Worm (Caenorhabditis elegans) whole organism, L2 larva: ENCODE data around the gene clp-10.

Experiments used
- C34F6.9 ChIP-seq: fragments of 150-350 bp; optimal IDR thresholded peaks from 2 replicates; lab custom pipeline; 2014; ENCODE audit warnings: missing biosample characterization, missing genetic modification characterization
- ZK546.5 ChIP-seq: sonication (generic microtip); optimal IDR thresholded peaks from 2 replicates; lab custom pipeline; 2017; ENCODE audit warnings: missing biosample characterization, missing genetic modification characterization
- alr-1 ChIP-seq: fragments of 150-350 bp; optimal IDR thresholded peaks from 2 replicates; lab custom pipeline; 2014; ENCODE audit warnings: missing biosample characterization, missing genetic modification characterization
- ama-1 ChIP-seq: fragments of 150-350 bp; optimal IDR thresholded peaks from 2 replicates; lab custom pipeline; 2018; ENCODE audit warnings: inconsistent platforms
- blmp-1 ChIP-seq: sonication (generic microtip); optimal IDR thresholded peaks from 2 replicates; lab custom pipeline; 2017; ENCODE audit warnings: missing genetic modification characterization, mild to moderate bottlenecking, missing compliant biosample characterization, antibody characterized with exemption, moderate library complexity; ENCODE audit not compliant: insufficient read depth
- ceh-16 ChIP-seq: fragments of 150-350 bp; optimal IDR thresholded peaks from 2 replicates; lab custom pipeline; 2014; ENCODE audit warnings: missing biosample characterization, missing genetic modification characterization
- crh-2 ChIP-seq: sonication (generic microtip); optimal IDR thresholded peaks from 2 replicates; lab custom pipeline; 2017; ENCODE audit warnings: missing biosample characterization, missing genetic modification characterization
- egl-27 ChIP-seq: sonication (generic microtip); optimal IDR thresholded peaks from 3 replicates; lab custom pipeline; 2017; ENCODE audit warnings: missing biosample characterization, missing genetic modification reagents, missing genetic modification characterization
- elt-1 ChIP-seq: fragments of 150-350 bp; optimal IDR thresholded peaks from 2 replicates; lab custom pipeline; 2014; ENCODE audit warnings: missing biosample characterization, missing genetic modification characterization
- fos-1 ChIP-seq: fragments of 150-350 bp; optimal IDR thresholded peaks from 2 replicates; lab custom pipeline; 2014; ENCODE audit warnings: missing biosample characterization, missing genetic modification characterization
- lin-11 ChIP-seq: fragments of 150-350 bp; sonication (generic microtip); optimal IDR thresholded peaks from 2 replicates; lab custom pipeline; 2014; ENCODE audit warnings: missing biosample characterization, missing genetic modification characterization, inconsistent platforms, mixed read lengths
- lin-13 ChIP-seq: fragments of 150-350 bp; optimal IDR thresholded peaks from 2 replicates; lab custom pipeline; 2014; ENCODE audit warnings: missing biosample characterization, missing genetic modification reagents, missing genetic modification characterization
- lsy-2 ChIP-seq, 2 experiments: fragments of 150-350 bp in 1 of 2; sonication (generic microtip) in 1 of 2; optimal IDR thresholded peaks; 2 replicates each; lab custom pipeline; 2014 to 2017; ENCODE audit warnings: missing biosample characterization in 2 of 2, missing genetic modification characterization in 2 of 2
- mab-5 ChIP-seq: fragments of 150-350 bp; optimal IDR thresholded peaks from 2 replicates; lab custom pipeline; 2014; ENCODE audit warnings: missing biosample characterization, missing genetic modification characterization
- mbf-1 ChIP-seq: sonication (generic microtip); optimal IDR thresholded peaks from 2 replicates; lab custom pipeline; 2017; ENCODE audit warnings: missing biosample characterization, missing genetic modification characterization
- mdl-1 ChIP-seq, 2 experiments: fragments of 150-350 bp in 1 of 2; sonication (generic microtip) in 1 of 2; optimal IDR thresholded peaks; 2 replicates each; lab custom pipeline; 2017; ENCODE audit warnings: missing biosample characterization in 2 of 2, missing genetic modification characterization in 2 of 2
- nhr-129 ChIP-seq: fragments of 150-350 bp; optimal IDR thresholded peaks from 2 replicates; lab custom pipeline; 2014; ENCODE audit warnings: missing biosample characterization, missing genetic modification characterization
- nhr-21 ChIP-seq: fragments of 150-350 bp; optimal IDR thresholded peaks from 2 replicates; lab custom pipeline; 2014; ENCODE audit warnings: missing biosample characterization, missing genetic modification characterization
- nhr-237 ChIP-seq: fragments of 150-350 bp; optimal IDR thresholded peaks from 2 replicates; lab custom pipeline; 2014; ENCODE audit warnings: missing biosample characterization, missing genetic modification characterization
- nhr-25 ChIP-seq: fragments of 150-350 bp; sonication (generic microtip); optimal IDR thresholded peaks from 3 replicates; lab custom pipeline; 2014; ENCODE audit warnings: missing biosample characterization, missing genetic modification characterization
- nhr-6 ChIP-seq: fragments of 150-350 bp; optimal IDR thresholded peaks from 2 replicates; lab custom pipeline; 2014; ENCODE audit warnings: missing biosample characterization, missing genetic modification characterization
- peb-1 ChIP-seq: fragments of 150-350 bp; optimal IDR thresholded peaks from 2 replicates; lab custom pipeline; 2014; ENCODE audit warnings: missing biosample characterization, missing genetic modification characterization
- sem-4 ChIP-seq: fragments of 150-350 bp; optimal IDR thresholded peaks from 2 replicates; lab custom pipeline; 2014; ENCODE audit warnings: missing biosample characterization, missing genetic modification reagents, missing genetic modification characterization
- sma-3 ChIP-seq: sonication (generic microtip); optimal IDR thresholded peaks from 2 replicates; lab custom pipeline; 2016; ENCODE audit warnings: missing genetic modification reagents, missing genetic modification characterization, missing compliant biosample characterization
- sma-9 ChIP-seq, 2 experiments: fragments of 150-350 bp in 1 of 2; sonication (generic microtip) in 1 of 2; optimal IDR thresholded peaks; 2 replicates each; lab custom pipeline; 2014 to 2016; ENCODE audit warnings: missing genetic modification characterization in 2 of 2, mild to moderate bottlenecking in 1 of 2, missing biosample characterization in 1 of 2, missing compliant biosample characterization in 1 of 2, missing genetic modification reagents in 1 of 2, moderate library complexity in 1 of 2
- unc-39 ChIP-seq: fragments of 150-350 bp; optimal IDR thresholded peaks from 2 replicates; lab custom pipeline; 2014; ENCODE audit warnings: missing biosample characterization, missing genetic modification characterization
- unc-55 ChIP-seq: fragments of 150-350 bp; sonication (generic microtip); optimal IDR thresholded peaks from 3 replicates; lab custom pipeline; 2014; ENCODE audit warnings: missing biosample characterization, missing genetic modification reagents, missing genetic modification characterization
- unc-62 ChIP-seq: fragments of 150-350 bp; optimal IDR thresholded peaks from 2 replicates; lab custom pipeline; 2014; ENCODE audit warnings: missing biosample characterization, missing genetic modification reagents, missing genetic modification characterization
- zag-1 ChIP-seq: fragments of 150-350 bp; optimal IDR thresholded peaks from 2 replicates; lab custom pipeline; 2014; ENCODE audit warnings: missing biosample characterization, missing genetic modification characterization
- ztf-1 ChIP-seq: fragments of 200-800 bp; sonication (Bioruptor generic); conservative IDR thresholded peaks from 2 replicates; pipeline ENCODE4 v1.3.6; 2022; ENCODE audit warnings: missing genetic modification characterization, missing compliant biosample characterization
- ztf-4 ChIP-seq: fragments of 150-350 bp; optimal IDR thresholded peaks from 2 replicates; lab custom pipeline; 2014; ENCODE audit warnings: missing biosample characterization, missing genetic modification characterization

Gene clp-10

DNA sequence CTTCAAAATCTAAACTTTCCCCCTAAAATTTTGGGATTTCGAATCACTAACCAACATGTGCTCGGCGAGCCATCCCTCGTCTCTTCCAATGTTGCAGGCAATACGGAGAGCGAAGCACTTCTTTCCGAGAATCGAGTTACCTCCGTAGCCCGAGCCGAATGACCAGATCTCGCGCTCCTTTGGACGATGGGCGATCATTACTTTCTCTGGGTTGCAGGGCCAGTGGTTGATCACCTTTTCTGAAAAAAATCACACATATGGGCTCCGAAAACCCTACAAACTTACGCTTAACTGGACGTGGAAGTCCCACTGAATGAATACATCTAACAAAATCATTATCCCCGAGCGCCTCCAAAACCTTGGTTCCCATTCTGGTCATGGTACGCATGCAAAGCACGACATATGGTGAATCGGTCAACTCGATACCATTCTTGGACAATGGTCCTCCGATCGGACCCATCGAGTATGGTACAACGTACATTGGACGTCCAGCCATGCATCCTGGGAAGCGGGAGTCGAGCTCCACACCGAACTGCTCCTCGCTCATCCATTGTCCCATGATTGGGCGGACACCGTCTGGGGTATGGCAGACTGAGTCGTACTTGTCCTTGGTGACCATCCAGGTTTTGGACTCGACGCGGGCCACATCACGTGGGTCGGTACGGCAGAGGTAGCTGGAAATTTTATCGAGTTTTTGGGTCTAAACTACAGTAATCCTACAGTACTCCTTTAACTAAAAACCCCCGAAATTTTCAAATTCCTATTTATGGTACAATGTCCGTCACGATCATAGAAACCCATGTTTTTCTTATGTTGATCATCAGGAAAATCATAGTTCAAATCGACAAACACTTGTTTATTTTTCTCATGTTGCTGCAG is 27.0 kb upstream of the clp-10 start:
- TF ChIP-seq lin-11 (tag; lab: Kevin White, UChicago) (peak; percentile 9), lsy-2 (tag; optimal IDR thresholded peaks at IDR 0.05; lab: Kevin White, UChicago) (peak in 1 of 2 experiments; percentile 29), unc-62 (no peak)

DNA sequence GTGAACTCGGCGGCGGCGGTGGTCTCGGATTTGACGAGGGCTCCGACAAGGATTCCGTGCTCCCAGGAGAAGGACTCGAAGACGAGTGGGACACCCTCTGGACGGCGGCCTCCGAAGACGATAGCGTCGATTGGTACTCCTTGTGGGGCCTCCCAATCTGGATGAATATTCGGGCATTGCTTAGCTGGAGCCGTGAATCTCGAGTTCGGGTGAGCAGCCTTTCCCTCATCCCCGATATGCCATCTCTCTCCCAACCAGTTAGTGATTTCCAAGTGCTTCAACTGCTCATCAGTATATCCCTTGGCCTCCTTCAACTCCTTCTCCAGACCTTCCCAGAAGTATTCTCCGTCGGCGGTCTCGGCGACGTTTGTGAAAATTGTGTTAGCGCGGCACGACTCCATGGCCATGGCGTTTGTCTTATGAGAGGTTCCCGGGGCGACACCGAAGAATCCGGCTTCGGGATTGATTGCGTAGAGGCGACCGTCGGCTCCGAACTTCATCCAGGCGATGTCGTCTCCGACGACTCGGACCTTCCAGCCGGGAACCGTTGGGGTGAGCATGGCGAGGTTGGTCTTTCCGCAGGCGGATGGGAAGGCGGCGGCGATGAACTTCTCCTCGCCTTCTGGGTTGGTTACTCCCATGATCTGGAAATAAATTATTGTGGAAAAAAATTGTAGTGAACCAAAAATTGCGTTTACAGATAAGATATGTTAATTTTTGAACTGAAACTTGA is 25.7 kb upstream of the clp-10 start:
- TF ChIP-seq ztf-1 (GFP tag; lab: Robert Waterston, UW) (0 out of 2 replicates have a peak, but pooled peaks have one; percentile 33), elt-1 (tag; lab: Kevin White, UChicago) (no peak)

DNA sequence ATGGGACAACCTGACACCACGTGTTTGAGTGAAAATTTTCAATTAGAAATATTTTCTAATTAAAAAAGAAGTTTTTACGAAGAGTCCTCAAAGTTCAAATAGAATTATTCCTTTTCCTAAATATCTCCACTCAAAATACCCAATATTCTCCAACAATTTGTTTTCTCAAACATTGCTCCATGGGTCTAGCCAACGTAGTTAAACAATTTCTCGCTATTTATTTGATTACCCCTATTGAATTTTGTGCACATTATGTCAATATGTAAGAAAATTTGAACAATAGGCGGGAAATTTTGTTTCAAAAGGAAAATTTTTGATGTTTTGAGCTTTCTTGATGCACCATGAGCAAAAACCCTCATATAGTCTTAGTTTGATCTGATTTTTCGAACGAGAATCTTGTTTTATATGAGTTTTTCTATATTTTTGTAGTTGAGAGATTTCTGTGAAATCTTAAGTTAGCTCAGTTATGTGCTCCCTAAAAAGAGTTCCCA is 24.4 kb upstream of the clp-10 start:
- TF ChIP-seq mdl-1 (tag; optimal IDR thresholded peaks at IDR 0.05; lab: Kevin White, UChicago): no peak
- TF ChIP-seq crh-2 (tag; lab: Kevin White, UChicago): peak; percentile 47
- TF ChIP-seq ceh-16 (tag; lab: Kevin White, UChicago): no peak
- no peak for TF ChIP-seq unc-39 (tag; lab: Kevin White, UChicago)
- TF ChIP-seq ama-1 (lab: Kevin White, UChicago): peak; percentile 14
- peak; percentile 37 for TF ChIP-seq unc-55
- peak; percentile 63 for TF ChIP-seq lin-13 (GFP tag; lab: Kevin White, UChicago)
- TF ChIP-seq mab-5 (tag; lab: Kevin White, UChicago): peak; percentile 6
- TF ChIP-seq nhr-129 (tag; lab: Kevin White, UChicago): peak; percentile 68
- peak; percentile 58 for TF ChIP-seq nhr-6 (tag; lab: Kevin White, UChicago)
- TF ChIP-seq sma-3 (GFP tag; lab: Kevin White, UChicago): peak; percentile 6
- TF ChIP-seq sem-4 (tag; lab: Kevin White, UChicago): peak; percentile 65
- TF ChIP-seq ztf-1 (GFP tag; lab: Robert Waterston, UW): 0 out of 2 replicates have a peak, but pooled peaks have one; percentile 69
- peak; percentile 72 for TF ChIP-seq zag-1 (tag; lab: Kevin White, UChicago)
- peak; percentile 45 for TF ChIP-seq sma-9 (GFP tag; optimal IDR thresholded peaks at IDR 0.05; lab: Kevin White, UChicago)
- TF ChIP-seq sma-9 (tag; optimal IDR thresholded peaks at IDR 0.05; lab: Kevin White, UChicago): no peak
- peak; percentile 57 for TF ChIP-seq C34F6.9 (tag; lab: Kevin White, UChicago)
- no peak for TF ChIP-seq unc-62
- no peak for TF ChIP-seq alr-1 (tag; lab: Kevin White, UChicago)
- TF ChIP-seq ztf-4: peak; percentile 85
- peak in 1 of 2 experiments; percentile 84 for TF ChIP-seq lsy-2 (tag; optimal IDR thresholded peaks at IDR 0.05; lab: Kevin White, UChicago)
- peak; percentile 48 for TF ChIP-seq nhr-25 (tag; lab: Kevin White, UChicago)
- TF ChIP-seq, all 48 proteins: peak for 16

DNA sequence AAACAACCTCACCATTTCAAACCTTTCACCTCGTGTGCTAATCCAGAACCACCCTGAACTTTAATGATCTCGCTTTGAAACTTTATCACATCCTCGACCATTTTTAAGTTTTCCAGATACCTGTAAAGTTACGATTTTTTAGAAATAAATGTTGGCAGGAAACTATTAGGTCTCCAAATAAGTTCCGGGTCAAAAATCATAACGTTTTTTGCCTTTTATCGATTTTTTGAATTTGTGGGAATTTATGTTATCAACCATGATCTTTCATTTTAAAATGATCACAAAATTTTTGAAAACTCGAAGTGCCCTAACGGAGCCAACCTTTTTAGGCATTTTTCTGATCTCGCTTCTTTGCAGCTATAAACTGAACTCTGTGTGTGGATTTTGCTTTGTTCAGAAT is 23.0 kb upstream of the clp-10 start, which contains the start of gene btb-5:
TSS of gene btb-5 (minus strand) at position 101 of the 400 bp plus-strand sequence.
- no peak for TF ChIP-seq sem-4 (tag; lab: Kevin White, UChicago)
- no peak for TF ChIP-seq fos-1 (tag; lab: Kevin White, UChicago)
- no peak for TF ChIP-seq ztf-1 (GFP tag; lab: Robert Waterston, UW)
- TF ChIP-seq zag-1 (tag; lab: Kevin White, UChicago): no peak
- no peak for TF ChIP-seq mbf-1 (tag; lab: Kevin White, UChicago)
- no peak for TF ChIP-seq peb-1
- no peak for TF ChIP-seq sma-3 (GFP tag; lab: Kevin White, UChicago)
- no peak for TF ChIP-seq nhr-25 (tag; lab: Kevin White, UChicago)
- TF ChIP-seq nhr-21 (tag; lab: Kevin White, UChicago): no peak
- TF ChIP-seq, all 48 proteins: peak for 0

DNA sequence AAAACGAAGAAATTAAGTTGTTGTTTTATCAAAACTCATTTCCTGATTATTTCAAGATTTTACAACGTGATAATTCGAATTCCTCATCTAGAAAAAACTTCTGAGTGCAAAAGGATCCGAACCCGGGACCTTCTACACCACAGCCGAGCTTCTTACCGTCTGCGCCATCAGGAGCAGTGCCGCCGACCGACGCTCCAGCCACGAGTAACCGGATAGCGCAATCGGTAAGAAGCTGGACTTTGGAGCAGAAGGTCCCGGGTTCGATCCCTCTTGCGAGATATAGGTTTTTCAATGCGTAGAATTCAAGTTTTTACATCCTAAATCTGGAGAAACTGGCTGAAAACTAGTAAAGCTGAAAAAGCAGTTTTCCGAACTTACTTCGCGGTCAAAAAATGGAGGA is 15.7 kb upstream of the clp-10 start:
- no peak for TF ChIP-seq sem-4 (tag; lab: Kevin White, UChicago)
- TF ChIP-seq crh-2 (tag; lab: Kevin White, UChicago): no peak
- no peak for TF ChIP-seq ZK546.5 (tag; lab: Kevin White, UChicago)
- TF ChIP-seq nhr-237 (tag; lab: Kevin White, UChicago): no peak
- TF ChIP-seq blmp-1 (tag; lab: Kevin White, UChicago): no peak
- TF ChIP-seq egl-27 (tag; lab: Kevin White, UChicago): no peak
- TF ChIP-seq fos-1 (tag; lab: Kevin White, UChicago): no peak
- TF ChIP-seq sma-9 (GFP tag; optimal IDR thresholded peaks at IDR 0.05; lab: Kevin White, UChicago): no peak
- no peak for TF ChIP-seq sma-9 (tag; optimal IDR thresholded peaks at IDR 0.05; lab: Kevin White, UChicago)
